Worm (Caenorhabditis elegans): ENCODE measurements around the gene atg-2.

atg-2 gene

DNA sequence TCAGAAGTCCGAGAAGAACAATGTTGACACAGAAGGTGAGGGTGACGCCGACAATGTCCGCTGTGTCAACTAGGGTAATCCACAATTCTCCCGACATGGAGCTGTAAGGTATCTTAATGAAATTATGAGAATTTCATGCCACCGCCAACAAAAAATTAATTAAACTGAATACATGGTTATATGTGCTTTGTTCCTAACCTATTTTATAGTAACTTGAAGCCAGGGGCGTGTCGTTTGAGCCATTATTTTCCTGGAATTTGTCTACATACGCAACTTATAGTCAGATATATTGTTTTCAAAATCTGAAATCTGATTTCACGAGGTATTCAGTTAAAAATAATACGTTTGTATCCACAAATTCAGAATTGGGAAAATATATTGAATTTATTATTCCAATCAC is 59.3 kb downstream of the atg-2 start, which contains the start of gene odr-10:
TSS of gene odr-10 (minus strand) at position 101 of the 400 bp plus-strand sequence.
- no peak for TF ChIP-seq klf-2 (GFP tag; conservative IDR thresholded peaks at IDR 0.05)
- no peak for TF ChIP-seq med-1 (GFP tag; optimal IDR thresholded peaks at IDR 0.05; ENCODE audit: insufficient read depth)
- no peak for TF ChIP-seq ztf-29 (GFP tag; IDR thresholded peaks at IDR 0.05)
- no peak for TF ChIP-seq ref-1 (GFP tag; conservative IDR thresholded peaks at IDR 0.05)
- TF ChIP-seq ztf-23 (GFP tag; IDR thresholded peaks at IDR 0.05) = no peak
- no peak for TF ChIP-seq flt-1 (GFP tag; IDR thresholded peaks at IDR 0.05)
- TF ChIP-seq T22C8.4 (GFP tag; IDR thresholded peaks at IDR 0.05) = no peak
- TF ChIP-seq tab-1 (GFP tag; IDR thresholded peaks at IDR 0.05) = no peak
- TF ChIP-seq cog-1 (tag; optimal IDR thresholded peaks at IDR 0.05) = no peak
